ENCODE assay signal across 5 fruit fly cellular contexts in the genomic region with DNA sequence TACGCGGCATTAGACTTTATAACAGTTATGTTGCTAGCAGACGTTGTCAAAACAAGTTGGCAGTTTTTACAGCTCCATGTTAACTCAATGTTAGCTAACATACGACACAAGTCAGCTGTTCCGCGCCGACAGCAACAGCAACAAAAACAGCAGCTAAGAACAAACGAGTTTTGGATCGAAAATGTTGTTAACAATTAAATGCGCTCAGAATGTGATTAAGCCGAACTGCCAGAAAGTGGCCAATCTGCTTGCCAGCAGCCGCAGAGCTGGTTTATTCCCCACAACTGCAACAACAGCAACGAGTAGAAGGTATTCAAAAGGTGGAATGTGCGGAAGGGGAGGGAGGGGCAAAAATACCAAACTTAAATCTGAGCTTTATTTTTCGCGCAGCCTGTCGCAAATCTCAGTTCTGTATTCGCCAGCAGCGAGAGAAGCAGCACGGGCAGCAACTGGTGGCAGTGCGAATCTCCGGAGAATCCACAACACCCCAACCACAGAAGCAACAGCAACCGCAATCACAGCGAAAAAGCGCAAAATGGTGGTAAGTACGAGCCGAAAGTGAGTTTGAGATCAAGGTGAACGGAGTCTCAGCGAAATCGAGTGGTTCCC.
TF ChIP-seq lines count a peak whose summit lies in the region.

Gene Pcd, plus strand, starts transcription at position 116 of the 609 bp plus-strand sequence.

- TF ChIP-seq CTCF in whole organism, embryonic (GFP tag; optimal IDR thresholded peaks at IDR 0.05; lab: Kevin White, UChicago): no peak

TF ChIP-seq in whole organism, adult, 20 proteins besides CTCF, POLR2A, EP300 and RAD21:
- TF ChIP-seq kay (GFP tag; lab: Kevin White, UChicago; ENCODE audit: borderline replicate concordance) (no peak), Crg-1 (GFP tag; optimal IDR thresholded peaks at IDR 0.05; lab: Kevin White, UChicago) (no peak), tj (GFP tag; optimal IDR thresholded peaks at IDR 0.05; lab: Kevin White, UChicago) (peak; percentile 55), CG12768 (GFP tag; optimal IDR thresholded peaks at IDR 0.05; lab: Kevin White, UChicago) (peak; percentile 11), CG7101 (tag; optimal IDR thresholded peaks at IDR 0.05; lab: Kevin White, UChicago) (no peak), CG33017 (tag; optimal IDR thresholded peaks at IDR 0.05; lab: Kevin White, UChicago) (no peak), Mnt (GFP tag; optimal IDR thresholded peaks at IDR 0.05; lab: Kevin White, UChicago) (peak; percentile 27), CG5204 (GFP tag; optimal IDR thresholded peaks at IDR 0.05; lab: Kevin White, UChicago) (no peak), cic (GFP tag; optimal IDR thresholded peaks at IDR 0.05; lab: Kevin White, UChicago) (peak; percentile 50), pad (GFP tag; optimal IDR thresholded peaks at IDR 0.05; lab: Kevin White, UChicago) (peak; percentile 38), bab1 (GFP tag; optimal IDR thresholded peaks at IDR 0.05; lab: Kevin White, UChicago) (peak; percentile 27)
TF ChIP-seq in whole organism, adult: peak in this region for 6.

TF ChIP-seq in whole organism, embryonic, 481 proteins besides CTCF, POLR2A, EP300 and RAD21 (continues in another document):
- 0 out of 3 replicates have a peak, but pooled peaks have one; percentile 39 for TF ChIP-seq Dbx (GFP tag; IDR thresholded peaks at IDR 0.05; lab: Robert Waterston, UW)
- TF ChIP-seq al (GFP tag; IDR thresholded peaks at IDR 0.05; lab: Robert Waterston, UW): no peak
- peak; percentile 55 to 94 for TF ChIP-seq crp (GFP tag; optimal IDR thresholded peaks at IDR 0.05; lab: Kevin White, UChicago)
- TF ChIP-seq caup (GFP tag; optimal IDR thresholded peaks at IDR 0.05; lab: Kevin White, UChicago; ENCODE audit: severe bottlenecking): no peak
- no peak for TF ChIP-seq dan (GFP tag; IDR thresholded peaks at IDR 0.05; lab: Robert Waterston, UW)
- TF ChIP-seq CG16813 (GFP tag; IDR thresholded peaks at IDR 0.05; lab: Robert Waterston, UW; ENCODE audit: partially characterized antibody): no peak
- TF ChIP-seq kni (GFP tag; optimal IDR thresholded peaks at IDR 0.05; lab: Kevin White, UChicago): no peak
- TF ChIP-seq abd-A (tag; optimal IDR thresholded peaks at IDR 0.05; lab: Kevin White, UChicago): peak; percentile 48
- TF ChIP-seq NC2α (GFP tag; optimal IDR thresholded peaks at IDR 0.05; lab: Kevin White, UChicago): no peak
- TF ChIP-seq zf30C (GFP tag; optimal IDR thresholded peaks at IDR 0.05; lab: Kevin White, UChicago): no peak
- peak; percentile 3 for TF ChIP-seq sug (tag; optimal IDR thresholded peaks at IDR 0.05; lab: Kevin White, UChicago)
- TF ChIP-seq jumu (GFP tag; optimal IDR thresholded peaks at IDR 0.05; lab: Kevin White, UChicago): no peak
- TF ChIP-seq HmgZ (tag; optimal IDR thresholded peaks at IDR 0.05; lab: Kevin White, UChicago): peak; percentile 7
- peak; percentile 31 for TF ChIP-seq ftz-f1 (GFP tag; optimal IDR thresholded peaks at IDR 0.05; lab: Kevin White, UChicago)
- peak in 1 of 2 experiments; percentile 46 for TF ChIP-seq insv (GFP tag; optimal IDR thresholded peaks at IDR 0.05; lab: Kevin White, UChicago)
- TF ChIP-seq mirr (GFP tag; optimal IDR thresholded peaks at IDR 0.05; lab: Kevin White, UChicago): peak; percentile 7
- peak in 1 of 3 experiments; percentile 53 for TF ChIP-seq Stat92E (GFP tag; optimal IDR thresholded peaks at IDR 0.05; lab: Kevin White, UChicago)

TF ChIP-seq in whole organism, prepupa, 60 proteins besides CTCF, POLR2A, EP300 and RAD21 (continues in another document):
- TF ChIP-seq eg (GFP tag; IDR thresholded peaks at IDR 0.05; lab: Robert Waterston, UW) (0 out of 3 replicates have a peak, but pooled peaks have one; percentile 15), Eip75B (GFP tag; optimal IDR thresholded peaks at IDR 0.05; lab: Kevin White, UChicago) (peak; percentile 2), CG6276 (GFP tag; optimal IDR thresholded peaks at IDR 0.05; lab: Kevin White, UChicago) (no peak), CG4318 (GFP tag; optimal IDR thresholded peaks at IDR 0.05; lab: Kevin White, UChicago) (no peak), Sox14 (GFP tag; optimal IDR thresholded peaks at IDR 0.05; lab: Kevin White, UChicago) (no peak), Lpt (GFP tag; optimal IDR thresholded peaks at IDR 0.05; lab: Kevin White, UChicago) (no peak), achi (GFP tag; optimal IDR thresholded peaks at IDR 0.05; lab: Kevin White, UChicago) (no peak), CG6854 (GFP tag; optimal IDR thresholded peaks at IDR 0.05; lab: Kevin White, UChicago) (peak; percentile 67), Ets21C (GFP tag; optimal IDR thresholded peaks at IDR 0.05; lab: Kevin White, UChicago) (no peak), Ets96B (tag; optimal IDR thresholded peaks at IDR 0.05; lab: Kevin White, UChicago) (no peak), CG11902 (GFP tag; optimal IDR thresholded peaks at IDR 0.05; lab: Kevin White, UChicago) (no peak), esn (GFP tag; optimal IDR thresholded peaks at IDR 0.05; lab: Kevin White, UChicago) (peak; percentile 1), ss (GFP tag; optimal IDR thresholded peaks at IDR 0.05; lab: Kevin White, UChicago) (peak in 1 of 2 experiments; percentile 25), dsx (GFP tag; optimal IDR thresholded peaks at IDR 0.05; lab: Kevin White, UChicago; ENCODE audit: poor library complexity, severe bottlenecking) (peak; percentile 47), CG15336 (GFP tag; IDR thresholded peaks at IDR 0.05; lab: Robert Waterston, UW) (0 out of 2 replicates have a peak, but pooled peaks have one; percentile 29), CG1621 (tag; optimal IDR thresholded peaks at IDR 0.05; lab: Kevin White, UChicago) (peak; percentile 76), CG6808 (GFP tag; optimal IDR thresholded peaks at IDR 0.05; lab: Kevin White, UChicago) (no peak), Eip78C (GFP tag; lab: Kevin White, UChicago) (peak; percentile 45), svp (GFP tag; lab: Kevin White, UChicago) (peak; percentile 87)

TF ChIP-seq in whole organism, pupa, 21 proteins besides CTCF, POLR2A, EP300 and RAD21:
- TF ChIP-seq EcR (GFP tag; optimal IDR thresholded peaks at IDR 0.05; lab: Kevin White, UChicago) (peak; percentile 24), CG12605 (GFP tag; IDR thresholded peaks at IDR 0.05; lab: Robert Waterston, UW) (peak; percentile 62; the same call in 1 of the 2 replicates), CG4496 (GFP tag; IDR thresholded peaks at IDR 0.05; lab: Robert Waterston, UW) (0 out of 3 replicates have a peak, but pooled peaks have one; percentile 52), fd96Ca (GFP tag; IDR thresholded peaks at IDR 0.05; lab: Robert Waterston, UW) (no peak), Pif1A (GFP tag; optimal IDR thresholded peaks at IDR 0.05; lab: Kevin White, UChicago) (no peak), Ets98B (GFP tag; IDR thresholded peaks at IDR 0.05; lab: Robert Waterston, UW) (peak; percentile 34; the same call in 1 of the 2 replicates), CG8159 (tag; optimal IDR thresholded peaks at IDR 0.05; lab: Kevin White, UChicago) (no peak)

TF ChIP-seq in whole organism, wandering third instar larva, 38 proteins besides CTCF, POLR2A, EP300 and RAD21:
- peak; percentile 11 for TF ChIP-seq sage (GFP tag; optimal IDR thresholded peaks at IDR 0.05; lab: Kevin White, UChicago)
- TF ChIP-seq rgr (GFP tag; optimal IDR thresholded peaks at IDR 0.05; lab: Kevin White, UChicago): peak; percentile 11
- peak; percentile 39 for TF ChIP-seq Sp1 (GFP tag; optimal IDR thresholded peaks at IDR 0.05; lab: Kevin White, UChicago)
- no peak for TF ChIP-seq foxo (GFP tag; optimal IDR thresholded peaks at IDR 0.05; lab: Kevin White, UChicago)
- peak; percentile 25 for TF ChIP-seq OdsH (GFP tag; optimal IDR thresholded peaks at IDR 0.05; lab: Kevin White, UChicago)
- no peak for TF ChIP-seq Hnf4 (GFP tag; optimal IDR thresholded peaks at IDR 0.05; lab: Kevin White, UChicago)
- TF ChIP-seq Rel (GFP tag; optimal IDR thresholded peaks at IDR 0.05; lab: Kevin White, UChicago): no peak
- peak; percentile 53 for TF ChIP-seq Rel (tag; optimal IDR thresholded peaks at IDR 0.05; lab: Kevin White, UChicago)
- peak; percentile 2 for TF ChIP-seq Hr83 (GFP tag; optimal IDR thresholded peaks at IDR 0.05; lab: Kevin White, UChicago; ENCODE audit: poor library complexity, severe bottlenecking)
